Worm (Caenorhabditis elegans) whole organism, L4 larva: ENCODE results near the gene rpia-1.

Source experiments
- D1046.2 ChIP-seq: fragments of 200-800 bp; sonication (Bioruptor generic); IDR thresholded peaks from 2 replicates; pipeline ENCODE4 v1.3.6; 2022; ENCODE audit warnings: missing genetic modification characterization, missing compliant biosample characterization
- F10B5.3 ChIP-seq: sonication (generic microtip); optimal IDR thresholded peaks from 2 replicates; lab custom pipeline; 2016; ENCODE audit warnings: mild to moderate bottlenecking, missing genetic modification characterization, missing compliant biosample characterization
- F26F4.8 ChIP-seq: fragments of 200-800 bp; sonication (Bioruptor generic); conservative IDR thresholded peaks from 2 replicates; pipeline ENCODE4 v1.3.6; 2022; ENCODE audit warnings: missing genetic modification characterization, missing compliant biosample characterization
- F37D6.2 ChIP-seq: sonication (generic microtip); optimal IDR thresholded peaks from 2 replicates; lab custom pipeline; 2016; ENCODE audit warnings: mild to moderate bottlenecking, missing genetic modification characterization, missing compliant biosample characterization
- F44E2.7 ChIP-seq: fragments of 200-800 bp; sonication (Bioruptor generic); IDR thresholded peaks from 2 replicates; pipeline ENCODE4 v2.1.2; 2022; ENCODE audit warnings: missing genetic modification characterization, missing compliant biosample characterization
- T20F7.1 ChIP-seq: fragments of 200-800 bp; sonication (Bioruptor generic); optimal IDR thresholded peaks from 2 replicates; lab custom pipeline; 2018; ENCODE audit warnings: mild to moderate bottlenecking, missing genetic modification characterization, missing compliant biosample characterization
- T26A8.4 ChIP-seq: fragments of 200-800 bp; sonication (Bioruptor generic); IDR thresholded peaks from 2 replicates; pipeline ENCODE4 v1.3.6; 2022; ENCODE audit warnings: missing genetic modification characterization, missing compliant biosample characterization
- Y48G9A.11 ChIP-seq: fragments of 200-800 bp; sonication (Bioruptor generic); IDR thresholded peaks from 2 replicates; pipeline ENCODE4 v1.3.6; 2022; ENCODE audit warnings: missing genetic modification reagents, missing genetic modification characterization, missing compliant biosample characterization
- Y5F2A.4 ChIP-seq: fragments of 200-800 bp; sonication (Bioruptor generic); optimal IDR thresholded peaks from 2 replicates; lab custom pipeline; 2018; ENCODE audit warnings: mild to moderate bottlenecking, missing genetic modification characterization, missing compliant biosample characterization
- ZK337.2 ChIP-seq: fragments of 200-800 bp; sonication (Bioruptor generic); IDR thresholded peaks from 2 replicates; pipeline ENCODE4 v1.3.6; 2022; ENCODE audit warnings: missing genetic modification reagents, missing genetic modification characterization, missing compliant biosample characterization
- ZK546.5 ChIP-seq, 2 experiments: sonication (generic microtip); optimal IDR thresholded peaks; 2 replicates each; lab custom pipeline; 2017; ENCODE audit warnings: missing biosample characterization in 2 of 2, missing genetic modification characterization in 2 of 2
- aha-1 ChIP-seq: fragments of 150-350 bp; peaks from one replicate; lab custom pipeline; 2014; ENCODE audit warnings: missing biosample characterization, missing genetic modification characterization
- aly-2 ChIP-seq: sonication (generic microtip); optimal IDR thresholded peaks from 2 replicates; lab custom pipeline; 2018; ENCODE audit warnings: missing biosample characterization, missing genetic modification characterization
- ama-1 ChIP-seq: fragments of 150-350 bp; optimal IDR thresholded peaks from 2 replicates; lab custom pipeline; 2014; ENCODE audit warnings: inconsistent platforms, mixed read lengths
- arid-1 ChIP-seq: fragments of 200-800 bp; sonication (Bioruptor generic); conservative IDR thresholded peaks from 2 replicates; pipeline ENCODE4 v1.3.6; 2022; ENCODE audit warnings: missing genetic modification reagents, missing genetic modification characterization, missing compliant biosample characterization
- attf-4 ChIP-seq: sonication (generic microtip); optimal IDR thresholded peaks from 3 replicates; lab custom pipeline; 2017; ENCODE audit warnings: missing biosample characterization, missing genetic modification characterization
- ceh-20 ChIP-seq: fragments of 200-800 bp; sonication (Bioruptor generic); IDR thresholded peaks from 2 replicates; pipeline ENCODE4 v1.3.6; 2022; ENCODE audit warnings: missing genetic modification reagents, missing genetic modification characterization, missing compliant biosample characterization
- ceh-28 ChIP-seq: fragments of 150-350 bp; optimal IDR thresholded peaks from 2 replicates; lab custom pipeline; 2014; ENCODE audit warnings: missing biosample characterization, missing genetic modification reagents, missing genetic modification characterization
- ceh-44 ChIP-seq: fragments of 200-800 bp; sonication (Bioruptor generic); IDR thresholded peaks from 2 replicates; pipeline ENCODE4 v1.3.6; 2022; ENCODE audit warnings: missing genetic modification reagents, missing genetic modification characterization, missing compliant biosample characterization
- ctbp-1 ChIP-seq: fragments of 200-800 bp; sonication (Bioruptor generic); IDR thresholded peaks from 2 replicates; pipeline ENCODE4 v1.3.6; 2022; ENCODE audit warnings: missing genetic modification reagents, missing genetic modification characterization, missing compliant biosample characterization
- daf-12 ChIP-seq: fragments of 150-350 bp; optimal IDR thresholded peaks from 2 replicates; lab custom pipeline; 2014; ENCODE audit warnings: missing biosample characterization, missing genetic modification reagents, missing genetic modification characterization
- daf-16 ChIP-seq, 3 experiments: sonication (generic microtip); optimal IDR thresholded peaks; 2 replicates each; lab custom pipeline; 2016 to 2017; ENCODE audit warnings: missing genetic modification characterization in 3 of 3, missing genetic modification reagents in 3 of 3, mild to moderate bottlenecking in 2 of 3, missing compliant biosample characterization in 2 of 3, missing biosample characterization in 1 of 3, moderate library complexity in 1 of 3
- daf-19 ChIP-seq: fragments of 200-800 bp; sonication (Bioruptor generic); conservative IDR thresholded peaks from 2 replicates; pipeline ENCODE4 v1.3.6; 2022; ENCODE audit warnings: missing genetic modification characterization, missing compliant biosample characterization
- daf-8 ChIP-seq: fragments of 200-800 bp; sonication (Bioruptor generic); IDR thresholded peaks from 2 replicates; pipeline ENCODE4 v1.3.6; 2022; ENCODE audit warnings: missing genetic modification characterization, missing compliant biosample characterization
- dmd-6 ChIP-seq: fragments of 200-800 bp; sonication (Bioruptor generic); IDR thresholded peaks from 2 replicates; pipeline ENCODE4 v1.3.6; 2022; ENCODE audit warnings: missing genetic modification reagents, missing genetic modification characterization, missing compliant biosample characterization
- egl-27 ChIP-seq: sonication (generic microtip); optimal IDR thresholded peaks from 3 replicates; lab custom pipeline; 2017; ENCODE audit warnings: missing biosample characterization, missing genetic modification reagents, missing genetic modification characterization
- gei-8 ChIP-seq: fragments of 200-800 bp; sonication (Bioruptor generic); optimal IDR thresholded peaks from 2 replicates; lab custom pipeline; 2018; ENCODE audit warnings: mild to moderate bottlenecking, missing genetic modification characterization, missing compliant biosample characterization
- hif-1 ChIP-seq, 2 experiments: sonication (generic microtip); optimal IDR thresholded peaks; 2 replicates each; lab custom pipeline; 2016 to 2017; ENCODE audit warnings: missing compliant biosample characterization in 2 of 2, missing genetic modification characterization in 2 of 2, missing genetic modification reagents in 2 of 2, missing genotype in 2 of 2, mild to moderate bottlenecking in 1 of 2
- hmg-1.1 ChIP-seq: fragments of 200-800 bp; sonication (Bioruptor generic); IDR thresholded peaks from 2 replicates; pipeline ENCODE4 v1.3.6; 2022; ENCODE audit warnings: missing genetic modification reagents, missing genetic modification characterization, missing compliant biosample characterization
- lim-7 ChIP-seq: fragments of 200-800 bp; sonication (Bioruptor generic); IDR thresholded peaks from 2 replicates; pipeline ENCODE4 v1.3.6; 2022; ENCODE audit warnings: missing genetic modification characterization, missing compliant biosample characterization
- lin-1 ChIP-seq: fragments of 200-800 bp; sonication (Bioruptor generic); IDR thresholded peaks from 2 replicates; pipeline ENCODE4 v1.3.6; 2022; ENCODE audit warnings: missing genetic modification reagents, missing genetic modification characterization, missing compliant biosample characterization
- lin-13 ChIP-seq: fragments of 150-350 bp; optimal IDR thresholded peaks from 2 replicates; lab custom pipeline; 2014; ENCODE audit warnings: missing biosample characterization, missing genetic modification reagents, missing genetic modification characterization
- lin-15B ChIP-seq: fragments of 150-350 bp; sonication (generic microtip); optimal IDR thresholded peaks from 3 replicates; lab custom pipeline; 2014; ENCODE audit warnings: missing biosample characterization, missing genetic modification characterization
- lin-38 ChIP-seq: fragments of 200-800 bp; sonication (Bioruptor generic); IDR thresholded peaks from 2 replicates; pipeline ENCODE4 v1.3.6; 2022; ENCODE audit warnings: missing genetic modification reagents, missing genetic modification characterization, missing compliant biosample characterization
- mdl-1 ChIP-seq, 2 experiments: fragments of 150-350 bp in 1 of 2; sonication (generic microtip) in 1 of 2; optimal IDR thresholded peaks; 2 replicates each; lab custom pipeline; 2014 to 2017; ENCODE audit warnings: missing biosample characterization in 2 of 2, missing genetic modification characterization in 2 of 2
- mes-2 ChIP-seq: sonication (generic microtip); optimal IDR thresholded peaks from 2 replicates; lab custom pipeline; 2016; ENCODE audit warnings: missing genotype, mild to moderate bottlenecking, missing genetic modification characterization, missing compliant biosample characterization; ENCODE audit not compliant: poor library complexity, severe bottlenecking
- mxl-3 ChIP-seq: fragments of 200-800 bp; sonication (Bioruptor generic); optimal IDR thresholded peaks from 2 replicates; lab custom pipeline; 2018; ENCODE audit warnings: mild to moderate bottlenecking, missing genetic modification characterization, missing compliant biosample characterization
- nhr-11 ChIP-seq: fragments of 150-350 bp; optimal IDR thresholded peaks from 2 replicates; lab custom pipeline; 2014; ENCODE audit warnings: missing biosample characterization, missing genetic modification characterization
- nhr-41 ChIP-seq: fragments of 200-800 bp; sonication (Bioruptor generic); IDR thresholded peaks from 2 replicates; pipeline ENCODE4 v1.3.6; 2022; ENCODE audit warnings: missing genetic modification reagents, missing genetic modification characterization, missing compliant biosample characterization
- nhr-42 ChIP-seq: fragments of 200-800 bp; sonication (Bioruptor generic); IDR thresholded peaks from 2 replicates; pipeline ENCODE4 v1.3.6; 2022; ENCODE audit warnings: missing genetic modification characterization, missing compliant biosample characterization
- nhr-6 ChIP-seq: fragments of 150-350 bp; optimal IDR thresholded peaks from 2 replicates; lab custom pipeline; 2014; ENCODE audit warnings: missing biosample characterization, missing genetic modification characterization
- php-3 ChIP-seq: fragments of 200-800 bp; sonication (Bioruptor generic); IDR thresholded peaks from 2 replicates; pipeline ENCODE4 v1.3.6; 2022; ENCODE audit warnings: missing genetic modification reagents, missing genetic modification characterization, missing compliant biosample characterization
- rbr-2 ChIP-seq: sonication (generic microtip); optimal IDR thresholded peaks from 2 replicates; lab custom pipeline; 2016; ENCODE audit warnings: missing genotype, missing genetic modification characterization, missing compliant biosample characterization
- set-16 ChIP-seq: fragments of 200-800 bp; sonication (Bioruptor generic); IDR thresholded peaks from 2 replicates; pipeline ENCODE4 v1.3.6; 2022; ENCODE audit warnings: missing genetic modification reagents, missing genetic modification characterization, missing compliant biosample characterization
- skn-1 ChIP-seq: fragments of 150-350 bp; optimal IDR thresholded peaks from 2 replicates; lab custom pipeline; 2014; ENCODE audit warnings: missing biosample characterization, missing genetic modification characterization
- snpc-1.2 ChIP-seq: fragments of 200-800 bp; sonication (Bioruptor generic); IDR thresholded peaks from 2 replicates; pipeline ENCODE4 v1.3.6; 2022; ENCODE audit warnings: missing genetic modification reagents, missing genetic modification characterization, missing compliant biosample characterization
- tag-97 ChIP-seq: fragments of 200-800 bp; sonication (Bioruptor generic); IDR thresholded peaks from 2 replicates; pipeline ENCODE4 v1.3.6; 2022; ENCODE audit warnings: missing genetic modification characterization, missing compliant biosample characterization
- tra-1 ChIP-seq: fragments of 200-800 bp; sonication (Bioruptor generic); IDR thresholded peaks from 2 replicates; pipeline ENCODE4 v1.3.6; 2022; ENCODE audit warnings: missing genetic modification reagents, missing genetic modification characterization, missing compliant biosample characterization
- unc-130 ChIP-seq: sonication (generic microtip); optimal IDR thresholded peaks from 2 replicates; lab custom pipeline; 2016; ENCODE audit warnings: missing genetic modification reagents, missing genetic modification characterization, missing compliant biosample characterization
- unc-39 ChIP-seq: sonication (generic microtip); optimal IDR thresholded peaks from 2 replicates; lab custom pipeline; 2017; ENCODE audit warnings: missing biosample characterization, missing genetic modification characterization
- vab-7 ChIP-seq: fragments of 200-800 bp; sonication (Bioruptor generic); IDR thresholded peaks from 2 replicates; pipeline ENCODE4 v1.3.6; 2022; ENCODE audit warnings: missing genetic modification reagents, missing genetic modification characterization, missing compliant biosample characterization
- zip-11 ChIP-seq: fragments of 200-800 bp; sonication (Bioruptor generic); IDR thresholded peaks from 2 replicates; pipeline ENCODE4 v1.3.6; 2022; ENCODE audit warnings: missing genetic modification characterization, missing compliant biosample characterization

Gene rpia-1

ce11 chrIII:7140228-7140710 is 17.3 kb downstream of the rpia-1 start (continued):
- TF ChIP-seq hmg-1.1 (GFP tag; lab: Robert Waterston, UW) = no peak
- TF ChIP-seq mxl-3 = no peak
- no peak for TF ChIP-seq unc-39 (tag; lab: Kevin White, UChicago)
- TF ChIP-seq ama-1 (lab: Kevin White, UChicago) = peak; percentile 69
- TF ChIP-seq daf-16 (GFP tag; optimal IDR thresholded peaks at IDR 0.05; lab: Kevin White, UChicago) = no peak
- TF ChIP-seq daf-16 (tag; optimal IDR thresholded peaks at IDR 0.05; lab: Kevin White, UChicago) = peak; percentile 25
- TF ChIP-seq php-3 = no peak
- peak; percentile 79 for TF ChIP-seq aha-1 (tag; lab: Kevin White, UChicago)
- 0 out of 2 replicates have a peak, but pooled peaks have one; percentile 34 for TF ChIP-seq daf-19 (GFP tag; lab: Robert Waterston, UW)
- no peak for TF ChIP-seq set-16
- no peak for TF ChIP-seq ceh-44 (GFP tag; lab: Robert Waterston, UW)
- TF ChIP-seq ceh-20 = no peak
- no peak for TF ChIP-seq lin-15B (tag; lab: Kevin White, UChicago)
- peak; percentile 53 for TF ChIP-seq arid-1 (GFP tag; lab: Robert Waterston, UW)
- no peak for TF ChIP-seq tra-1 (GFP tag; lab: Robert Waterston, UW)
- TF ChIP-seq ZK546.5 (tag; optimal IDR thresholded peaks at IDR 0.05; lab: Kevin White, UChicago) = no peak
- TF ChIP-seq F44E2.7 = no peak
- peak; percentile 24 for TF ChIP-seq F10B5.3
- peak; percentile 35 for TF ChIP-seq unc-130 (GFP tag; lab: Kevin White, UChicago)
- TF ChIP-seq nhr-6 (tag; lab: Kevin White, UChicago) = no peak
- TF ChIP-seq Y5F2A.4 (GFP tag; lab: Kevin White, UChicago) = no peak
- TF ChIP-seq daf-8 (GFP tag; lab: Robert Waterston, UW) = no peak
- no peak for TF ChIP-seq nhr-11
- peak; percentile 88 for TF ChIP-seq T26A8.4 (GFP tag; lab: Robert Waterston, UW)
- TF ChIP-seq lin-13 = no peak
- peak; percentile 68 for TF ChIP-seq Y48G9A.11
- TF ChIP-seq nhr-41 (GFP tag; lab: Robert Waterston, UW) = no peak
- no peak for TF ChIP-seq rbr-2 (tag; lab: Kevin White, UChicago)
- TF ChIP-seq F37D6.2 (tag; lab: Kevin White, UChicago) = no peak
- TF ChIP-seq lin-38 (GFP tag; lab: Robert Waterston, UW) = peak; percentile 56
- no peak for TF ChIP-seq ceh-28 (tag; lab: Kevin White, UChicago)
- no peak for TF ChIP-seq T20F7.1 (GFP tag; lab: Kevin White, UChicago)
- TF ChIP-seq lin-1 (GFP tag; lab: Robert Waterston, UW) = no peak
- no peak for TF ChIP-seq hif-1 (tag; optimal IDR thresholded peaks at IDR 0.05; lab: Kevin White, UChicago)
- no peak for TF ChIP-seq nhr-42 (GFP tag; lab: Robert Waterston, UW)
- no peak for TF ChIP-seq zip-11
- no peak for TF ChIP-seq egl-27 (tag; lab: Kevin White, UChicago)
- TF ChIP-seq snpc-1.2 (GFP tag; lab: Robert Waterston, UW) = peak; percentile 50; the same call in 1 of the 2 replicates
- TF ChIP-seq vab-7 (GFP tag; lab: Robert Waterston, UW) = no peak
- no peak; the same call in 1 of the 2 replicates for TF ChIP-seq lim-7 (GFP tag; lab: Robert Waterston, UW)
- TF ChIP-seq ZK337.2 (GFP tag; lab: Robert Waterston, UW) = no peak
- TF ChIP-seq dmd-6 = no peak
- no peak for TF ChIP-seq F26F4.8
- no peak for TF ChIP-seq attf-4 (tag; lab: Kevin White, UChicago)
- no peak for TF ChIP-seq tag-97 (GFP tag; lab: Robert Waterston, UW)
- TF ChIP-seq mdl-1 (tag; optimal IDR thresholded peaks at IDR 0.05; lab: Kevin White, UChicago) = no peak
- no peak for TF ChIP-seq gei-8 (GFP tag; lab: Kevin White, UChicago)
- no peak for TF ChIP-seq D1046.2
- TF ChIP-seq daf-12 (tag; lab: Kevin White, UChicago) = no peak
- peak; percentile 71 for TF ChIP-seq mes-2
- no peak for TF ChIP-seq aly-2 (tag; lab: Kevin White, UChicago)
- no peak for TF ChIP-seq ctbp-1
- no peak for TF ChIP-seq skn-1 (tag; lab: Kevin White, UChicago)
